Worm (Caenorhabditis elegans) whole organism, L4 larva: Measurements from ENCODE around the gene skat-1.
A peak's percentile ranks its signal among the peaks of the same experiment; 100 is the strongest.

ENCODE experiments used
- F26F4.8 ChIP-seq: fragments of 200-800 bp; sonication (Bioruptor generic); conservative IDR thresholded peaks from 2 replicates; pipeline ENCODE4 v1.3.6; 2022; ENCODE audit warnings: missing genetic modification characterization, missing compliant biosample characterization
- R02D3.7 ChIP-seq: fragments of 150-350 bp; sonication (generic microtip); optimal IDR thresholded peaks from 3 replicates; lab custom pipeline; 2014; ENCODE audit warnings: missing biosample characterization, missing genetic modification characterization
- Y48G9A.11 ChIP-seq: fragments of 200-800 bp; sonication (Bioruptor generic); IDR thresholded peaks from 2 replicates; pipeline ENCODE4 v1.3.6; 2022; ENCODE audit warnings: missing genetic modification reagents, missing genetic modification characterization, missing compliant biosample characterization
- Y5F2A.4 ChIP-seq: fragments of 200-800 bp; sonication (Bioruptor generic); optimal IDR thresholded peaks from 2 replicates; lab custom pipeline; 2018; ENCODE audit warnings: mild to moderate bottlenecking, missing genetic modification characterization, missing compliant biosample characterization
- ZK546.5 ChIP-seq, 2 experiments: sonication (generic microtip); optimal IDR thresholded peaks; 2 replicates each; lab custom pipeline; 2017; ENCODE audit warnings: missing biosample characterization in 2 of 2, missing genetic modification characterization in 2 of 2
- ceh-20 ChIP-seq: fragments of 200-800 bp; sonication (Bioruptor generic); IDR thresholded peaks from 2 replicates; pipeline ENCODE4 v1.3.6; 2022; ENCODE audit warnings: missing genetic modification reagents, missing genetic modification characterization, missing compliant biosample characterization
- ces-1 ChIP-seq: fragments of 150-350 bp; sonication (generic microtip); optimal IDR thresholded peaks from 4 replicates; lab custom pipeline; 2014; ENCODE audit warnings: missing biosample characterization, missing genetic modification reagents, missing genetic modification characterization
- cey-2 ChIP-seq: sonication (generic microtip); optimal IDR thresholded peaks from 3 replicates; lab custom pipeline; 2017; ENCODE audit warnings: missing genetic modification characterization, mild to moderate bottlenecking, missing compliant biosample characterization, antibody characterized with exemption, borderline replicate concordance; ENCODE audit not compliant: insufficient read depth
- daf-16 ChIP-seq, 3 experiments: sonication (generic microtip); optimal IDR thresholded peaks; 2 replicates each; lab custom pipeline; 2016 to 2017; ENCODE audit warnings: missing genetic modification characterization in 3 of 3, missing genetic modification reagents in 3 of 3, mild to moderate bottlenecking in 2 of 3, missing compliant biosample characterization in 2 of 3, missing biosample characterization in 1 of 3, moderate library complexity in 1 of 3
- dmd-6 ChIP-seq: fragments of 200-800 bp; sonication (Bioruptor generic); IDR thresholded peaks from 2 replicates; pipeline ENCODE4 v1.3.6; 2022; ENCODE audit warnings: missing genetic modification reagents, missing genetic modification characterization, missing compliant biosample characterization
- dve-1 ChIP-seq: sonication (generic microtip); optimal IDR thresholded peaks from 2 replicates; lab custom pipeline; 2017; ENCODE audit warnings: antibody characterized with exemption, mild to moderate bottlenecking, missing genetic modification characterization, missing compliant biosample characterization; ENCODE audit not compliant: insufficient read depth
- fkh-10 ChIP-seq: fragments of 150-350 bp; optimal IDR thresholded peaks from 2 replicates; lab custom pipeline; 2014; ENCODE audit warnings: missing biosample characterization, missing genetic modification reagents, missing genetic modification characterization
- fos-1 ChIP-seq: fragments of 150-350 bp; optimal IDR thresholded peaks from 2 replicates; lab custom pipeline; 2014; ENCODE audit warnings: missing biosample characterization, missing genetic modification characterization
- hlh-11 ChIP-seq: fragments of 200-800 bp; sonication (Bioruptor generic); optimal IDR thresholded peaks from 2 replicates; lab custom pipeline; 2018; ENCODE audit warnings: mild to moderate bottlenecking, missing genetic modification characterization, missing compliant biosample characterization
- lin-13 ChIP-seq: fragments of 150-350 bp; optimal IDR thresholded peaks from 2 replicates; lab custom pipeline; 2014; ENCODE audit warnings: missing biosample characterization, missing genetic modification reagents, missing genetic modification characterization
- lin-15B ChIP-seq: fragments of 150-350 bp; sonication (generic microtip); optimal IDR thresholded peaks from 3 replicates; lab custom pipeline; 2014; ENCODE audit warnings: missing biosample characterization, missing genetic modification characterization
- lin-38 ChIP-seq: fragments of 200-800 bp; sonication (Bioruptor generic); IDR thresholded peaks from 2 replicates; pipeline ENCODE4 v1.3.6; 2022; ENCODE audit warnings: missing genetic modification reagents, missing genetic modification characterization, missing compliant biosample characterization
- lsy-2 ChIP-seq, 2 experiments: fragments of 150-350 bp in 1 of 2; sonication (generic microtip) in 1 of 2; optimal IDR thresholded peaks; 2 replicates each; lab custom pipeline; 2014 to 2017; ENCODE audit warnings: missing biosample characterization in 2 of 2, missing genetic modification characterization in 2 of 2
- mdt-29 ChIP-seq: fragments of 200-800 bp; sonication (Bioruptor generic); IDR thresholded peaks from 2 replicates; pipeline ENCODE4 v1.3.6; 2022; ENCODE audit warnings: missing genetic modification reagents, missing genetic modification characterization, missing compliant biosample characterization
- mep-1 ChIP-seq: fragments of 150-350 bp; sonication (generic microtip); optimal IDR thresholded peaks from 3 replicates; lab custom pipeline; 2014; ENCODE audit warnings: missing biosample characterization, missing genetic modification characterization
- nhr-102 ChIP-seq: sonication (generic microtip); optimal IDR thresholded peaks from 2 replicates; lab custom pipeline; 2016; ENCODE audit warnings: mild to moderate bottlenecking, missing genetic modification characterization, moderate library complexity, missing compliant biosample characterization
- nhr-11 ChIP-seq: fragments of 150-350 bp; optimal IDR thresholded peaks from 2 replicates; lab custom pipeline; 2014; ENCODE audit warnings: missing biosample characterization, missing genetic modification characterization
- nhr-25 ChIP-seq: sonication (generic microtip); optimal IDR thresholded peaks from 2 replicates; lab custom pipeline; 2017; ENCODE audit warnings: missing genetic modification characterization, mild to moderate bottlenecking, missing compliant biosample characterization, antibody characterized with exemption, moderate library complexity, borderline replicate concordance; ENCODE audit not compliant: insufficient read depth
- nhr-28 ChIP-seq: fragments of 150-350 bp; optimal IDR thresholded peaks from 2 replicates; lab custom pipeline; 2014; ENCODE audit warnings: missing biosample characterization, missing genetic modification characterization
- nhr-42 ChIP-seq: fragments of 200-800 bp; sonication (Bioruptor generic); IDR thresholded peaks from 2 replicates; pipeline ENCODE4 v1.3.6; 2022; ENCODE audit warnings: missing genetic modification characterization, missing compliant biosample characterization
- nhr-76 ChIP-seq: fragments of 150-350 bp; optimal IDR thresholded peaks from 2 replicates; lab custom pipeline; 2014; ENCODE audit warnings: missing biosample characterization, missing genetic modification characterization
- nhr-77 ChIP-seq: fragments of 150-350 bp; optimal IDR thresholded peaks from 2 replicates; lab custom pipeline; 2014; ENCODE audit warnings: missing biosample characterization, missing genetic modification characterization
- php-3 ChIP-seq: fragments of 200-800 bp; sonication (Bioruptor generic); IDR thresholded peaks from 2 replicates; pipeline ENCODE4 v1.3.6; 2022; ENCODE audit warnings: missing genetic modification reagents, missing genetic modification characterization, missing compliant biosample characterization
- pqm-1 ChIP-seq: sonication (generic microtip); optimal IDR thresholded peaks from 2 replicates; lab custom pipeline; 2017; ENCODE audit warnings: missing biosample characterization, missing genetic modification characterization
- rbr-2 ChIP-seq: sonication (generic microtip); optimal IDR thresholded peaks from 2 replicates; lab custom pipeline; 2016; ENCODE audit warnings: missing genotype, missing genetic modification characterization, missing compliant biosample characterization
- saeg-2 ChIP-seq: fragments of 200-800 bp; sonication (Bioruptor generic); IDR thresholded peaks from 2 replicates; pipeline ENCODE4 v1.3.6; 2022; ENCODE audit warnings: missing genetic modification reagents, missing genetic modification characterization, missing compliant biosample characterization
- tag-97 ChIP-seq: fragments of 200-800 bp; sonication (Bioruptor generic); IDR thresholded peaks from 2 replicates; pipeline ENCODE4 v1.3.6; 2022; ENCODE audit warnings: missing genetic modification characterization, missing compliant biosample characterization
- tra-1 ChIP-seq: fragments of 200-800 bp; sonication (Bioruptor generic); IDR thresholded peaks from 2 replicates; pipeline ENCODE4 v1.3.6; 2022; ENCODE audit warnings: missing genetic modification reagents, missing genetic modification characterization, missing compliant biosample characterization
- unc-62 ChIP-seq, 3 experiments: fragments of 150-350 bp in 1 of 3; sonication (generic microtip); optimal IDR thresholded peaks in 2 of 3; peaks in 1 of 3; 1 replicate in 1 of 3; 2 replicates in 2 of 3; lab custom pipeline; 2014 to 2017; ENCODE audit warnings: missing biosample characterization in 3 of 3, missing genetic modification characterization in 3 of 3, missing genetic modification reagents in 3 of 3, missing genotype in 1 of 3
- zfp-2 ChIP-seq: sonication (generic microtip); optimal IDR thresholded peaks from 2 replicates; lab custom pipeline; 2016; ENCODE audit warnings: mild to moderate bottlenecking, missing genetic modification characterization, missing compliant biosample characterization
- zfp-3 ChIP-seq: fragments of 200-800 bp; sonication (Bioruptor generic); conservative IDR thresholded peaks from 2 replicates; pipeline ENCODE4 v1.3.6; 2022; ENCODE audit warnings: missing genetic modification reagents, missing genetic modification characterization, missing compliant biosample characterization
- ztf-11 ChIP-seq: fragments of 150-350 bp; optimal IDR thresholded peaks from 2 replicates; lab custom pipeline; 2014; ENCODE audit warnings: missing biosample characterization, missing genetic modification characterization

Gene skat-1

ce11 chrIII:8996686-8997085 lies at the start of gene skat-1:
Gene skat-1, minus strand, starts transcription at chrIII:8996786.
- TF ChIP-seq lin-38 (GFP tag; lab: Robert Waterston, UW), result peak; percentile 21; the same call in 1 of the 2 replicates
- no peak for TF ChIP-seq nhr-11 (tag; lab: Kevin White, UChicago)
- no peak for TF ChIP-seq fkh-10
- no peak for TF ChIP-seq Y5F2A.4
- peak; percentile 7 for TF ChIP-seq nhr-102
- TF ChIP-seq ZK546.5 (tag; optimal IDR thresholded peaks at IDR 0.05; lab: Kevin White, UChicago), result no peak
- TF ChIP-seq nhr-42 (GFP tag; lab: Robert Waterston, UW), result no peak
- no peak for TF ChIP-seq mdt-29 (GFP tag; lab: Robert Waterston, UW)

ce11 chrIII:9045838-9046237 lies 49.3 kb upstream of the skat-1 start, which contains the start of gene R107.2:
Gene R107.2, minus strand, starts transcription at chrIII:9045938.
- no peak for TF ChIP-seq daf-16 (GFP tag; optimal IDR thresholded peaks at IDR 0.05; lab: Kevin White, UChicago)
- peak; percentile 11 for TF ChIP-seq daf-16 (tag; optimal IDR thresholded peaks at IDR 0.05; lab: Kevin White, UChicago)
- TF ChIP-seq dve-1, result peak; percentile 6
- no peak for TF ChIP-seq mep-1 (tag; lab: Kevin White, UChicago)
- TF ChIP-seq, all 104 proteins: peak for 2

- no peak for TF ChIP-seq zfp-2
- no peak for TF ChIP-seq lsy-2 (tag; optimal IDR thresholded peaks at IDR 0.05; lab: Kevin White, UChicago)
- no peak for TF ChIP-seq zfp-3 (GFP tag; lab: Robert Waterston, UW)
- no peak for TF ChIP-seq daf-16 (GFP tag; optimal IDR thresholded peaks at IDR 0.05; lab: Kevin White, UChicago)
- peak; percentile 15 for TF ChIP-seq daf-16 (tag; optimal IDR thresholded peaks at IDR 0.05; lab: Kevin White, UChicago)
- TF ChIP-seq, all 104 proteins: peak for 1
These were observed 46.6 kb upstream of the skat-1 start, which contains the start of gene nac-2 for ce11 chrIII:9043200-9043599. Gene nac-2, minus strand, starts transcription at chrIII:9043300.

- TF ChIP-seq ceh-20 (no peak), hlh-11 (tag; lab: Kevin White, UChicago) (no peak), R02D3.7 (tag; lab: Kevin White, UChicago) (no peak)
These were observed 41.1 kb upstream of the skat-1 start, which contains the start of gene R107.9 for ce11 chrIII:9037658-9038057. Gene R107.9, plus strand, starts transcription at chrIII:9037958.

- no peak for TF ChIP-seq tag-97 (GFP tag; lab: Robert Waterston, UW)
- peak; percentile 53 for TF ChIP-seq dmd-6
- TF ChIP-seq nhr-28 (tag; lab: Kevin White, UChicago), result peak; percentile 46
- TF ChIP-seq fos-1 (tag; lab: Kevin White, UChicago), result no peak
- no peak for TF ChIP-seq nhr-76 (tag; lab: Kevin White, UChicago)
- peak; percentile 83 for TF ChIP-seq dve-1
- TF ChIP-seq lin-13 (GFP tag; lab: Kevin White, UChicago), result no peak
- TF ChIP-seq ztf-11 (tag; lab: Kevin White, UChicago), result no peak
- no peak for TF ChIP-seq rbr-2 (tag; lab: Kevin White, UChicago)
- no peak for TF ChIP-seq Y48G9A.11
- TF ChIP-seq hlh-11 (tag; lab: Kevin White, UChicago), result peak; percentile 46
- TF ChIP-seq unc-62 (GFP tag; optimal IDR thresholded peaks at IDR 0.05 in 1 of 2; lab: Kevin White, UChicago), result no peak
- TF ChIP-seq unc-62 (tag; optimal IDR thresholded peaks at IDR 0.05; lab: Kevin White, UChicago), result no peak
- TF ChIP-seq F26F4.8 (GFP tag; lab: Robert Waterston, UW), result no peak
- no peak for TF ChIP-seq cey-2
- no peak for TF ChIP-seq mep-1 (tag; lab: Kevin White, UChicago)
- no peak for TF ChIP-seq nhr-77 (tag; lab: Kevin White, UChicago)
- 0 out of 2 replicates have a peak, but pooled peaks have one; percentile 23 for TF ChIP-seq tra-1 (GFP tag; lab: Robert Waterston, UW)
- TF ChIP-seq pqm-1 (tag; lab: Kevin White, UChicago), result peak; percentile 88
- no peak for TF ChIP-seq daf-16 (GFP tag; optimal IDR thresholded peaks at IDR 0.05; lab: Kevin White, UChicago)
- TF ChIP-seq daf-16 (tag; optimal IDR thresholded peaks at IDR 0.05; lab: Kevin White, UChicago), result peak; percentile 66
- no peak for TF ChIP-seq nhr-25
- TF ChIP-seq ces-1 (GFP tag; lab: Kevin White, UChicago), result no peak
- TF ChIP-seq php-3, result peak; percentile 87
- TF ChIP-seq saeg-2 (GFP tag; lab: Robert Waterston, UW), result no peak
- no peak for TF ChIP-seq lin-15B (tag; lab: Kevin White, UChicago)
These were observed 38.5 kb upstream of the skat-1 start for ce11 chrIII:9035037-9035436.
